Worm (Caenorhabditis elegans) whole organism, L1 larva: ENCODE data around the gene cutl-19.

Source experiments
- aha-1 ChIP-seq: fragments of 150-350 bp; optimal IDR thresholded peaks from 2 replicates; lab custom pipeline; 2014; ENCODE audit warnings: missing biosample characterization, missing genetic modification characterization
- dpl-1 ChIP-seq, 3 experiments: fragments of 150-350 bp in 2 of 3; sonication (generic microtip) in 1 of 3; optimal IDR thresholded peaks; 2 replicates each; lab custom pipeline; 2014 to 2017; ENCODE audit warnings: missing biosample characterization in 3 of 3, missing genetic modification characterization in 3 of 3, missing genetic modification reagents in 3 of 3
- hpl-2 ChIP-seq: fragments of 150-350 bp; optimal IDR thresholded peaks from 2 replicates; lab custom pipeline; 2014; ENCODE audit warnings: missing biosample characterization, missing genetic modification reagents, missing genetic modification characterization
- lin-13 ChIP-seq: fragments of 150-350 bp; optimal IDR thresholded peaks from 2 replicates; lab custom pipeline; 2014; ENCODE audit warnings: missing biosample characterization, missing genetic modification reagents, missing genetic modification characterization
- nhr-12 ChIP-seq: sonication (generic microtip); optimal IDR thresholded peaks from 2 replicates; lab custom pipeline; 2017; ENCODE audit warnings: missing biosample characterization, missing genetic modification characterization
- nhr-237 ChIP-seq: fragments of 150-350 bp; optimal IDR thresholded peaks from 2 replicates; lab custom pipeline; 2014; ENCODE audit warnings: missing biosample characterization, missing genetic modification characterization
- nhr-76 ChIP-seq: sonication (generic microtip); optimal IDR thresholded peaks from 2 replicates; lab custom pipeline; 2017; ENCODE audit warnings: missing biosample characterization, missing genetic modification characterization
- pqm-1 ChIP-seq: sonication (generic microtip); optimal IDR thresholded peaks from 3 replicates; lab custom pipeline; 2017; ENCODE audit warnings: missing biosample characterization, missing genetic modification characterization
- unc-130 ChIP-seq: fragments of 150-350 bp; optimal IDR thresholded peaks from 2 replicates; lab custom pipeline; 2017; ENCODE audit warnings: missing biosample characterization, missing genetic modification characterization, inconsistent platforms
- zag-1 ChIP-seq: fragments of 150-350 bp; optimal IDR thresholded peaks from 2 replicates; lab custom pipeline; 2014; ENCODE audit warnings: missing biosample characterization, missing genetic modification characterization

DNA sequence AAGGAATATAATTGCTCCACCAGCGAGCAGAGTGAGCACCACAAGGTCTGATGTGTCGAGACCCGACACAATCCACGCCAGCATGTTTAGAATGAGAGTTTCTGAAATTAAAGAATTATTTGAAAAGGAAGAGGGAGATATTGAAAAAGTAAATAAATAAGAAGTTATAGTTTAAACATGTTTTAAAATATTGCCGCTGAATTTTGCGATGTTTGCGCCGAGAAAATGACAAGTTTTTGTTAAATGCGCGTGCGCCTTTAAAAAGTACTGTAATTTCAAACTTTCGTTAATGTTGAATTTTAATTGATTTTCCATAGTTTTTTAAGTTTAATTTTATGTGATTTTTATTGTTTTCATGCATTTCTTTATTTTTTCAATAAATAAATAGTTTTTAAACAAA, 17.8 kb downstream of the cutl-19 start, which contains the start of gene emb-8:
- TF ChIP-seq nhr-76 (tag; lab: Kevin White, UChicago) (no peak), zag-1 (no peak), nhr-12 (no peak), hpl-2 (GFP tag; lab: Kevin White, UChicago) (no peak), unc-130 (tag; lab: Kevin White, UChicago) (no peak), nhr-237 (tag; lab: Kevin White, UChicago) (no peak), aha-1 (tag; lab: Kevin White, UChicago) (no peak), pqm-1 (no peak), dpl-1 (GFP tag; optimal IDR thresholded peaks at IDR 0.05; lab: Kevin White, UChicago) (no peak), lin-13 (no peak)
